Fruit fly (Drosophila melanogaster) whole organism, embryonic: ENCODE data around the gene CG13385.

ENCODE experiments used
- CG6689 ChIP-seq: fragments of 200-800 bp; sonication (Bioruptor generic); IDR thresholded peaks from 2 replicates; pipeline ENCODE4 v1.3.6; 2022; ENCODE audit warnings: missing biosample characterization, missing genetic modification characterization
- CG7963 ChIP-seq: fragments of 200-800 bp; sonication (Bioruptor generic); IDR thresholded peaks from 3 replicates; pipeline ENCODE4 v1.3.6; 2022; ENCODE audit warnings: missing biosample characterization, missing genetic modification characterization; ENCODE audit not compliant: partially characterized antibody
- CG9727 ChIP-seq: fragments of 200-800 bp; sonication (Bioruptor generic); optimal IDR thresholded peaks from 3 replicates; lab custom pipeline; 2017; ENCODE audit warnings: missing biosample characterization, mild to moderate bottlenecking, missing genetic modification characterization
- MESR4 ChIP-seq: fragments of 200-800 bp; sonication (Bioruptor generic); optimal IDR thresholded peaks from 2 replicates; lab custom pipeline; 2018; ENCODE audit warnings: missing biosample characterization, mild to moderate bottlenecking, missing genetic modification characterization, moderate library complexity
- eve ChIP-seq, 2 experiments: fragments of >200 bp; optimal IDR thresholded peaks; 2 replicates each; lab custom pipeline; 2017; ENCODE audit warnings: missing biosample characterization in 2 of 2, missing genetic modification characterization in 2 of 2
- pzg ChIP-seq: fragments of 200-800 bp; sonication (Bioruptor generic); optimal IDR thresholded peaks from 3 replicates; lab custom pipeline; 2018; ENCODE audit warnings: missing biosample characterization, mild to moderate bottlenecking, missing genetic modification characterization, moderate library complexity
- wek ChIP-seq: fragments of 200-800 bp; sonication (Bioruptor generic); optimal IDR thresholded peaks from 3 replicates; lab custom pipeline; 2018; ENCODE audit warnings: missing biosample characterization, mild to moderate bottlenecking, missing genetic modification characterization, moderate library complexity

dm6 chr2L:8351864-8352263 is 44.6 kb upstream of the CG13385 start, which contains the start of gene Mur29B:
- TF ChIP-seq wek (GFP tag; lab: Kevin White, UChicago) (no peak), CG6689 (no peak), CG7963 (GFP tag; lab: Robert Waterston, UW) (no peak), CG9727 (GFP tag; lab: Kevin White, UChicago) (no peak), pzg (GFP tag; lab: Kevin White, UChicago) (no peak), eve (GFP tag; optimal IDR thresholded peaks at IDR 0.05; lab: Kevin White, UChicago) (no peak), MESR4 (GFP tag; lab: Kevin White, UChicago) (no peak)
